Worm (Caenorhabditis elegans) whole organism, L1 larva: ENCODE measurements around the gene T28A8.6.
"Not testable (repeated sequence)": the region's sequence is repeated elsewhere in the genome, so short reads cannot be mapped to it uniquely, and the experiment has no call there.

ENCODE experiments used
- C34B4.2 ChIP-seq: sonication (generic microtip); optimal IDR thresholded peaks from 2 replicates; lab custom pipeline; 2017; ENCODE audit warnings: mild to moderate bottlenecking, missing genetic modification characterization, missing compliant biosample characterization
- Y116A8C.19 ChIP-seq: sonication (generic microtip); optimal IDR thresholded peaks from 2 replicates; lab custom pipeline; 2016; ENCODE audit warnings: missing compliant biosample characterization, missing genetic modification characterization, borderline replicate concordance
- blmp-1 ChIP-seq: fragments of 150-350 bp; optimal IDR thresholded peaks from 2 replicates; lab custom pipeline; 2014; ENCODE audit warnings: missing biosample characterization, missing genetic modification characterization
- ceh-63 ChIP-seq: fragments of 200-800 bp; sonication (Bioruptor generic); optimal IDR thresholded peaks from 2 replicates; lab custom pipeline; 2018; ENCODE audit warnings: mild to moderate bottlenecking, missing genetic modification characterization, missing compliant biosample characterization
- ceh-82 ChIP-seq, 3 experiments: fragments of 150-350 bp in 1 of 3; sonication (generic microtip) in 2 of 3; optimal IDR thresholded peaks; 2 replicates each; lab custom pipeline; 2014 to 2017; ENCODE audit warnings: missing biosample characterization in 3 of 3, missing genetic modification characterization in 3 of 3
- ceh-88 ChIP-seq: fragments of 200-800 bp; sonication (Bioruptor generic); IDR thresholded peaks from 2 replicates; pipeline ENCODE4 v1.3.6; 2022; ENCODE audit warnings: missing genetic modification characterization, missing compliant biosample characterization
- ceh-90 ChIP-seq: sonication (generic microtip); optimal IDR thresholded peaks from 2 replicates; lab custom pipeline; 2016; ENCODE audit warnings: missing genetic modification characterization, missing compliant biosample characterization
- dpl-1 ChIP-seq, 3 experiments: fragments of 150-350 bp in 2 of 3; sonication (generic microtip) in 1 of 3; optimal IDR thresholded peaks; 2 replicates each; lab custom pipeline; 2014 to 2017; ENCODE audit warnings: missing biosample characterization in 3 of 3, missing genetic modification characterization in 3 of 3, missing genetic modification reagents in 3 of 3
- efl-1 ChIP-seq, 4 experiments: fragments of 150-350 bp; optimal IDR thresholded peaks in 3 of 4; peaks in 1 of 4; 1 replicate in 1 of 4; 2 replicates in 3 of 4; lab custom pipeline; 2014; ENCODE audit warnings: missing biosample characterization in 2 of 4, missing genetic modification characterization in 2 of 4, missing genetic modification reagents in 2 of 4
- efl-3 ChIP-seq: fragments of 200-800 bp; sonication (Bioruptor generic); optimal IDR thresholded peaks from 2 replicates; lab custom pipeline; 2018; ENCODE audit warnings: mild to moderate bottlenecking, missing genetic modification characterization, missing compliant biosample characterization
- egl-13 ChIP-seq: sonication (generic microtip); optimal IDR thresholded peaks from 2 replicates; lab custom pipeline; 2016; ENCODE audit warnings: missing genotype, missing genetic modification reagents, missing genetic modification characterization, missing compliant biosample characterization
- egl-27 ChIP-seq, 2 experiments: fragments of 150-350 bp in 1 of 2; sonication (generic microtip); optimal IDR thresholded peaks; 3 replicates each; lab custom pipeline; 2017 to 2018; ENCODE audit warnings: missing biosample characterization in 2 of 2, missing genetic modification characterization in 2 of 2, missing genetic modification reagents in 2 of 2
- elt-2 ChIP-seq: sonication (generic microtip); optimal IDR thresholded peaks from 2 replicates; lab custom pipeline; 2016; ENCODE audit warnings: missing genetic modification characterization, mild to moderate bottlenecking, inconsistent platforms, missing compliant biosample characterization, missing genetic modification reagents
- elt-3 ChIP-seq, 6 experiments: fragments of 150-350 bp in 1 of 6; sonication (generic microtip); optimal IDR thresholded peaks; 2 replicates each; lab custom pipeline; 2017 to 2018; ENCODE audit warnings: missing biosample characterization in 6 of 6, missing genetic modification characterization in 6 of 6, inconsistent platforms in 1 of 6
- ets-5 ChIP-seq: fragments of 200-800 bp; sonication (Bioruptor generic); IDR thresholded peaks from 2 replicates; pipeline ENCODE4 v1.3.6; 2022; ENCODE audit warnings: missing genetic modification characterization, missing compliant biosample characterization
- fkh-10 ChIP-seq: sonication (generic microtip); optimal IDR thresholded peaks from 2 replicates; lab custom pipeline; 2017; ENCODE audit warnings: missing biosample characterization, missing genetic modification reagents, missing genetic modification characterization
- fkh-8 ChIP-seq: sonication (generic microtip); optimal IDR thresholded peaks from 2 replicates; lab custom pipeline; 2016; ENCODE audit warnings: mild to moderate bottlenecking, missing genetic modification characterization, missing compliant biosample characterization
- hlh-4 ChIP-seq: sonication (generic microtip); optimal IDR thresholded peaks from 2 replicates; lab custom pipeline; 2016; ENCODE audit warnings: mild to moderate bottlenecking, missing genetic modification characterization, missing compliant biosample characterization
- hpl-2 ChIP-seq: fragments of 150-350 bp; optimal IDR thresholded peaks from 2 replicates; lab custom pipeline; 2014; ENCODE audit warnings: missing biosample characterization, missing genetic modification reagents, missing genetic modification characterization
- isw-1 ChIP-seq: fragments of 200-800 bp; sonication (Bioruptor generic); IDR thresholded peaks from 2 replicates; pipeline ENCODE4 v1.3.6; 2022; ENCODE audit warnings: missing genetic modification characterization, missing compliant biosample characterization
- lin-13 ChIP-seq: fragments of 150-350 bp; optimal IDR thresholded peaks from 2 replicates; lab custom pipeline; 2014; ENCODE audit warnings: missing biosample characterization, missing genetic modification reagents, missing genetic modification characterization
- lin-14 ChIP-seq: fragments of 200-800 bp; sonication (Bioruptor generic); optimal IDR thresholded peaks from 2 replicates; lab custom pipeline; 2018; ENCODE audit warnings: mild to moderate bottlenecking, missing genetic modification characterization, moderate library complexity, missing compliant biosample characterization
- lin-35 ChIP-seq, 2 experiments: fragments of 150-350 bp; optimal IDR thresholded peaks; 2 replicates each; lab custom pipeline; 2014; ENCODE audit warnings: missing biosample characterization in 2 of 2, missing genetic modification characterization in 2 of 2, missing genetic modification reagents in 2 of 2
- lir-3 ChIP-seq: sonication (generic microtip); optimal IDR thresholded peaks from 2 replicates; lab custom pipeline; 2016; ENCODE audit warnings: mild to moderate bottlenecking, missing genetic modification characterization, moderate library complexity, missing compliant biosample characterization; ENCODE audit not compliant: poor library complexity
- lsy-2 ChIP-seq, 2 experiments: fragments of 150-350 bp; optimal IDR thresholded peaks; 2 replicates each; lab custom pipeline; 2014; ENCODE audit warnings: missing biosample characterization in 2 of 2, missing genetic modification characterization in 2 of 2
- mef-2 ChIP-seq: fragments of 150-350 bp; optimal IDR thresholded peaks from 2 replicates; lab custom pipeline; 2014; ENCODE audit warnings: missing biosample characterization, missing genetic modification characterization
- mep-1 ChIP-seq: fragments of 150-350 bp; optimal IDR thresholded peaks from 2 replicates; lab custom pipeline; 2014; ENCODE audit warnings: missing biosample characterization, missing genetic modification characterization
- nhr-12 ChIP-seq: sonication (generic microtip); optimal IDR thresholded peaks from 2 replicates; lab custom pipeline; 2017; ENCODE audit warnings: missing biosample characterization, missing genetic modification characterization
- nhr-19 ChIP-seq: fragments of 200-800 bp; sonication (Bioruptor generic); conservative IDR thresholded peaks from 2 replicates; pipeline ENCODE4 v1.3.6; 2022; ENCODE audit warnings: missing genetic modification characterization, missing compliant biosample characterization
- nhr-237 ChIP-seq: fragments of 150-350 bp; optimal IDR thresholded peaks from 2 replicates; lab custom pipeline; 2014; ENCODE audit warnings: missing biosample characterization, missing genetic modification characterization
- nhr-47 ChIP-seq: sonication (generic microtip); optimal IDR thresholded peaks from 2 replicates; lab custom pipeline; 2016; ENCODE audit warnings: mild to moderate bottlenecking, missing genetic modification characterization, moderate library complexity, missing compliant biosample characterization
- nhr-71 ChIP-seq: sonication (generic microtip); optimal IDR thresholded peaks from 2 replicates; lab custom pipeline; 2016; ENCODE audit warnings: mild to moderate bottlenecking, missing genetic modification characterization, moderate library complexity, missing compliant biosample characterization
- nhr-76 ChIP-seq: sonication (generic microtip); optimal IDR thresholded peaks from 2 replicates; lab custom pipeline; 2017; ENCODE audit warnings: missing biosample characterization, missing genetic modification characterization
- nhr-84 ChIP-seq: sonication (generic microtip); optimal IDR thresholded peaks from 2 replicates; lab custom pipeline; 2017; ENCODE audit warnings: missing biosample characterization, missing genetic modification characterization
- pax-3 ChIP-seq: fragments of 200-800 bp; sonication (Bioruptor generic); optimal IDR thresholded peaks from 2 replicates; lab custom pipeline; 2018; ENCODE audit warnings: mild to moderate bottlenecking, missing genetic modification characterization, moderate library complexity, missing compliant biosample characterization
- pqm-1 ChIP-seq: sonication (generic microtip); optimal IDR thresholded peaks from 3 replicates; lab custom pipeline; 2017; ENCODE audit warnings: missing biosample characterization, missing genetic modification characterization
- skn-1 ChIP-seq: fragments of 150-350 bp; optimal IDR thresholded peaks from 2 replicates; lab custom pipeline; 2014; ENCODE audit warnings: missing biosample characterization, missing genetic modification characterization
- snu-23 ChIP-seq: sonication (generic microtip); optimal IDR thresholded peaks from 2 replicates; lab custom pipeline; 2016; ENCODE audit warnings: missing genetic modification characterization, missing compliant biosample characterization
- sox-4 ChIP-seq: sonication (generic microtip); optimal IDR thresholded peaks from 2 replicates; lab custom pipeline; 2016; ENCODE audit warnings: missing genetic modification characterization, missing compliant biosample characterization
- sptf-1 ChIP-seq: fragments of 150-350 bp; optimal IDR thresholded peaks from 2 replicates; lab custom pipeline; 2014; ENCODE audit warnings: missing biosample characterization, missing genetic modification characterization
- swsn-7 ChIP-seq: sonication (generic microtip); optimal IDR thresholded peaks from 2 replicates; lab custom pipeline; 2016; ENCODE audit warnings: missing genetic modification characterization, missing compliant biosample characterization
- unc-62 ChIP-seq: fragments of 150-350 bp; optimal IDR thresholded peaks from 2 replicates; lab custom pipeline; 2014; ENCODE audit warnings: missing biosample characterization, missing genetic modification reagents, missing genetic modification characterization
- vab-15 ChIP-seq: sonication (generic microtip); optimal IDR thresholded peaks from 2 replicates; lab custom pipeline; 2017; ENCODE audit warnings: missing genotype, mild to moderate bottlenecking, missing genetic modification characterization, missing compliant biosample characterization
- xbp-1 ChIP-seq: sonication (generic microtip); optimal IDR thresholded peaks from 2 replicates; lab custom pipeline; 2016; ENCODE audit warnings: missing genetic modification characterization, missing compliant biosample characterization
- zip-4 ChIP-seq: fragments of 200-800 bp; sonication (Bioruptor generic); optimal IDR thresholded peaks from 2 replicates; lab custom pipeline; 2018; ENCODE audit warnings: mild to moderate bottlenecking, missing genetic modification characterization, moderate library complexity, missing compliant biosample characterization

The T28A8.6 gene

ce11 chrIII:13498899-13499298, at the start of gene T28A8.6:
TSS of gene T28A8.6 (plus strand) at chrIII:13499199.
- not testable (repeated sequence) for TF ChIP-seq nhr-12 (tag; lab: Kevin White, UChicago); hpl-2; C34B4.2 (tag; lab: Kevin White, UChicago)

DNA sequence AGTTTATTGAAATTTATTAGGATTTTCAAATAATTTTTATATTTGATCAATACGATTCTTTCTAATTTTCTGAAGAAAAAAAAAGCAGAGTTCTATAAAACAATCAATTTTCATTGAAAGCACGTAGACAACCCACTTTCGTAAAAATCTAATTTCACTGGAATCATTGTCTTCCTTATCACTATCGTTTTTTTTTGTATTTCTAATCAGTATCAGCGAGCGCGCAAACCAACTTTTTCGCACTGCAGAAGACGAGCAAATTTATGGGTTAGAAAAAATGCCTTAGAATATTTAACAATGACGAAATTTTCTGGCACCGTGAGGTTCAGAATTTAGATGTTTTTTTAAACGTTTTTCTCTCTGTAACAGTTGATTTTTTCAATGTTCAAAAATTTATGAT, 46.2 kb upstream of the T28A8.6 start:
- TF ChIP-seq pax-3: no peak
- no peak for TF ChIP-seq nhr-71
- TF ChIP-seq egl-27 (tag; optimal IDR thresholded peaks at IDR 0.05; lab: Kevin White, UChicago): no peak
- no peak for TF ChIP-seq mep-1 (tag; lab: Kevin White, UChicago)
- TF ChIP-seq nhr-84 (tag; lab: Kevin White, UChicago): no peak
- no peak for TF ChIP-seq hlh-4 (tag; lab: Kevin White, UChicago)
- TF ChIP-seq isw-1 (GFP tag; lab: Robert Waterston, UW): no peak
- no peak for TF ChIP-seq Y116A8C.19
- TF ChIP-seq lir-3 (tag; lab: Kevin White, UChicago): no peak
- TF ChIP-seq elt-3 (tag; optimal IDR thresholded peaks at IDR 0.05; lab: Kevin White, UChicago): no peak
- no peak for TF ChIP-seq pqm-1 (tag; lab: Kevin White, UChicago)
- TF ChIP-seq lin-13 (GFP tag; lab: Kevin White, UChicago): no peak
- TF ChIP-seq snu-23: no peak

DNA sequence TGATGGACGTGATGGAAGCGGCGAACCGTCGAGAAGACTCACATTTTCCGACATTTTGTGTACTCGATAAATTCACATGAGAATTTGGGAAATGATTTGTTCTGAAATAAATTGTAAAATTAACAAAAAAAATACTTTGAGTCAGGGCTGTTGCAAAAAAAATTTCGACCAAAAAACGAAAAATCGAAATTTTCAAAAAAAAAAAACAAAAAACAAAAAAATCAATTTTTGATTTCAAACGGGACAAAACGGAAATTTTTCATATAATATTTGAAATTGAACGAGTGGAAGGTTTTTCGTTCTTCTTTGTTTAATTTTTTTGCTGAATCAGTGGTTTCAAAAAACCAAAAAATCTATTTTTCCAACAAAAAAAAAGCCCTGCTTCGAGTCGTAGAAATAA, 43.8 kb upstream of the T28A8.6 start, which contains the start of gene cua-1:
TSS of gene cua-1 (minus strand) at position 101 of the 400 bp plus-strand sequence.
- TF ChIP-seq zip-4 (no peak), nhr-47 (tag; lab: Kevin White, UChicago) (no peak), sptf-1 (tag; lab: Kevin White, UChicago) (no peak), hlh-4 (tag; lab: Kevin White, UChicago) (no peak), ets-5 (GFP tag; lab: Robert Waterston, UW) (no peak), lin-14 (GFP tag; lab: Kevin White, UChicago) (no peak), ceh-63 (no peak), nhr-76 (no peak), fkh-10 (no peak), efl-1 (optimal IDR thresholded peaks at IDR 0.05; lab: Kevin White, UChicago) (no peak), efl-1 (GFP tag; optimal IDR thresholded peaks at IDR 0.05 in 1 of 2; lab: Kevin White, UChicago) (no peak), nhr-84 (tag; lab: Kevin White, UChicago) (no peak), nhr-12 (tag; lab: Kevin White, UChicago) (no peak)

ce11 chrIII:13455816-13456215, 43.2 kb upstream of the T28A8.6 start:
- TF ChIP-seq isw-1 (GFP tag; lab: Robert Waterston, UW): peak; percentile 35; the same call in 1 of the 2 replicates
- peak; percentile 22 for TF ChIP-seq nhr-237 (tag; lab: Kevin White, UChicago)
- no peak for TF ChIP-seq ceh-90
- no peak for TF ChIP-seq nhr-19 (GFP tag; lab: Robert Waterston, UW)
- peak; percentile 31 for TF ChIP-seq fkh-10
- peak; percentile 50 for TF ChIP-seq mep-1 (tag; lab: Kevin White, UChicago)
- peak; percentile 43 for TF ChIP-seq fkh-8 (tag; lab: Kevin White, UChicago)
- TF ChIP-seq lir-3 (tag; lab: Kevin White, UChicago): peak; percentile 32
- no peak for TF ChIP-seq vab-15 (tag; lab: Kevin White, UChicago)
- no peak for TF ChIP-seq elt-2 (tag; lab: Kevin White, UChicago)
- peak in 1 of 3 experiments; percentile 35 for TF ChIP-seq dpl-1 (GFP tag; optimal IDR thresholded peaks at IDR 0.05; lab: Kevin White, UChicago)
- TF ChIP-seq zip-4: peak; percentile 50
- TF ChIP-seq lsy-2 (tag; optimal IDR thresholded peaks at IDR 0.05; lab: Kevin White, UChicago): peak; percentile 51 to 71
- peak in 1 of 2 experiments; percentile 48 for TF ChIP-seq lin-35 (GFP tag; optimal IDR thresholded peaks at IDR 0.05; lab: Kevin White, UChicago)
- TF ChIP-seq efl-3 (GFP tag; lab: Kevin White, UChicago): no peak
- peak; percentile 35 for TF ChIP-seq lin-13 (GFP tag; lab: Kevin White, UChicago)
- peak; percentile 27 for TF ChIP-seq efl-1 (optimal IDR thresholded peaks at IDR 0.05; lab: Kevin White, UChicago)
- peak; percentile 31 to 57 for TF ChIP-seq efl-1 (GFP tag; optimal IDR thresholded peaks at IDR 0.05 in 1 of 2; lab: Kevin White, UChicago)
- TF ChIP-seq blmp-1 (tag; lab: Kevin White, UChicago): peak; percentile 10
- TF ChIP-seq egl-13 (tag; lab: Kevin White, UChicago): peak; percentile 51
- TF ChIP-seq mef-2 (tag; lab: Kevin White, UChicago): peak; percentile 84
- no peak for TF ChIP-seq ceh-88 (GFP tag; lab: Robert Waterston, UW)
- peak; percentile 32 for TF ChIP-seq swsn-7 (tag; lab: Kevin White, UChicago)
- no peak for TF ChIP-seq unc-62 (GFP tag; lab: Kevin White, UChicago)
- TF ChIP-seq nhr-47 (tag; lab: Kevin White, UChicago): peak; percentile 51
- no peak for TF ChIP-seq sox-4 (tag; lab: Kevin White, UChicago)
- TF ChIP-seq skn-1 (tag; lab: Kevin White, UChicago): peak; percentile 21
- TF ChIP-seq ceh-82 (tag; optimal IDR thresholded peaks at IDR 0.05; lab: Kevin White, UChicago): peak in 2 of 3 experiments; percentile 4 to 41
- TF ChIP-seq nhr-71: peak; percentile 73
- TF ChIP-seq xbp-1 (tag; lab: Kevin White, UChicago): peak; percentile 22
- TF ChIP-seq, all 84 proteins: peak for 21
